Fruit fly (Drosophila melanogaster) whole organism, embryonic: ENCODE data around the gene CG11593.

Source experiments
- CG10543 ChIP-seq: fragments of 200-800 bp; sonication (Bioruptor generic); optimal IDR thresholded peaks from 3 replicates; lab custom pipeline; 2017; ENCODE audit warnings: missing biosample characterization, mild to moderate bottlenecking, missing genetic modification characterization, moderate library complexity
- CG12236 ChIP-seq: fragments of 200-800 bp; sonication (Bioruptor generic); optimal IDR thresholded peaks from 2 replicates; lab custom pipeline; 2016; ENCODE audit warnings: missing biosample characterization, missing genetic modification characterization
- CG13424 ChIP-seq: fragments of 200-800 bp; sonication (Bioruptor generic); optimal IDR thresholded peaks from 2 replicates; lab custom pipeline; 2019; ENCODE audit warnings: missing biosample characterization, mild to moderate bottlenecking, missing genetic modification characterization, moderate library complexity
- CG14050 ChIP-seq: fragments of 200-800 bp; sonication (Bioruptor generic); IDR thresholded peaks from 3 replicates; pipeline ENCODE4 v1.3.6; 2022; ENCODE audit warnings: missing biosample characterization, missing genetic modification characterization
- CG15073 ChIP-seq: fragments of 200-800 bp; sonication (Bioruptor generic); optimal IDR thresholded peaks from 2 replicates; lab custom pipeline; 2016; ENCODE audit warnings: missing biosample characterization, missing genetic modification characterization
- CG1529 ChIP-seq: fragments of 200-800 bp; sonication (Bioruptor generic); optimal IDR thresholded peaks from 3 replicates; lab custom pipeline; 2018; ENCODE audit warnings: missing biosample characterization, missing genetic modification characterization
- CG1647 ChIP-seq: fragments of 200-800 bp; sonication (Bioruptor generic); optimal IDR thresholded peaks from 3 replicates; lab custom pipeline; 2016; ENCODE audit warnings: missing biosample characterization, missing genetic modification characterization
- CG16779 ChIP-seq: fragments of 200-800 bp; sonication (Bioruptor generic); IDR thresholded peaks from 2 replicates; pipeline ENCODE4 v1.3.6; 2022; ENCODE audit warnings: missing biosample characterization, missing genetic modification characterization
- CG17359 ChIP-seq: fragments of 200-800 bp; sonication (Bioruptor generic); optimal IDR thresholded peaks from 3 replicates; lab custom pipeline; 2018; ENCODE audit warnings: missing biosample characterization, mild to moderate bottlenecking, missing genetic modification characterization, moderate library complexity
- CG17361 ChIP-seq: fragments of 200-800 bp; sonication (Bioruptor generic); IDR thresholded peaks from 3 replicates; pipeline ENCODE4 v1.3.6; 2022; ENCODE audit warnings: missing biosample characterization, missing genetic modification characterization
- CG18262 ChIP-seq: fragments of 200-800 bp; optimal IDR thresholded peaks from 3 replicates; lab custom pipeline; 2019; ENCODE audit warnings: missing biosample characterization, mild to moderate bottlenecking, missing genetic modification characterization, moderate library complexity
- CG2116 ChIP-seq: fragments of 200-800 bp; sonication (Bioruptor generic); optimal IDR thresholded peaks from 3 replicates; lab custom pipeline; 2018; ENCODE audit warnings: missing biosample characterization, mild to moderate bottlenecking, missing genetic modification characterization
- CG2202 ChIP-seq: fragments of 200-800 bp; sonication (Bioruptor generic); optimal IDR thresholded peaks from 2 replicates; lab custom pipeline; 2018; ENCODE audit warnings: missing biosample characterization, mild to moderate bottlenecking, missing genetic modification characterization
- CG2678 ChIP-seq: fragments of 200-800 bp; sonication (Bioruptor generic); optimal IDR thresholded peaks from 3 replicates; lab custom pipeline; 2019; ENCODE audit warnings: missing biosample characterization, mild to moderate bottlenecking, missing genetic modification characterization, moderate library complexity
- CG3281 ChIP-seq: fragments of 200-800 bp; sonication (Bioruptor generic); optimal IDR thresholded peaks from 3 replicates; lab custom pipeline; 2017; ENCODE audit warnings: missing biosample characterization, mild to moderate bottlenecking, missing genetic modification characterization
- CG34376 ChIP-seq: fragments of 200-800 bp; sonication (Bioruptor generic); optimal IDR thresholded peaks from 2 replicates; lab custom pipeline; 2018; ENCODE audit warnings: missing biosample characterization, mild to moderate bottlenecking, missing genetic modification characterization
- CG42726 ChIP-seq: fragments of 200-800 bp; sonication (Bioruptor generic); IDR thresholded peaks from 2 replicates; pipeline ENCODE4 v1.3.6; 2022; ENCODE audit warnings: missing biosample characterization, missing genetic modification characterization; ENCODE audit not compliant: partially characterized antibody
- CG4282 ChIP-seq: fragments of 200-800 bp; sonication (Bioruptor generic); optimal IDR thresholded peaks from 2 replicates; lab custom pipeline; 2016; ENCODE audit warnings: missing biosample characterization, missing genetic modification characterization
- CG4360 ChIP-seq: fragments of 200-800 bp; sonication (Bioruptor generic); IDR thresholded peaks from 2 replicates; pipeline ENCODE4 v1.3.6; 2022; ENCODE audit warnings: missing biosample characterization, missing genetic modification characterization
- CG4707 ChIP-seq: fragments of 200-800 bp; sonication (Bioruptor generic); optimal IDR thresholded peaks from 2 replicates; lab custom pipeline; 2018; ENCODE audit warnings: missing biosample characterization, mild to moderate bottlenecking, missing genetic modification characterization, moderate library complexity
- CG6654 ChIP-seq: fragments of 200-800 bp; sonication (Bioruptor generic); optimal IDR thresholded peaks from 2 replicates; lab custom pipeline; 2017; ENCODE audit warnings: missing biosample characterization, mild to moderate bottlenecking, missing genetic modification characterization
- CG6683 ChIP-seq: fragments of 200-800 bp; sonication (Bioruptor generic); optimal IDR thresholded peaks from 2 replicates; lab custom pipeline; 2017; ENCODE audit warnings: missing biosample characterization, mild to moderate bottlenecking, missing genetic modification characterization, missing genetic modification reagents
- CG6765 ChIP-seq: fragments of 200-800 bp; sonication (Bioruptor generic); optimal IDR thresholded peaks from 3 replicates; lab custom pipeline; 2017; ENCODE audit warnings: missing biosample characterization, mild to moderate bottlenecking, missing genetic modification characterization
- CG7839 ChIP-seq: fragments of 200-800 bp; sonication (Bioruptor generic); optimal IDR thresholded peaks from 3 replicates; lab custom pipeline; 2018; ENCODE audit warnings: missing biosample characterization, mild to moderate bottlenecking, missing genetic modification characterization, moderate library complexity
- CG7928 ChIP-seq: fragments of 200-800 bp; sonication (Bioruptor generic); optimal IDR thresholded peaks from 2 replicates; lab custom pipeline; 2017; ENCODE audit warnings: missing biosample characterization, mild to moderate bottlenecking, missing genetic modification characterization
- CG7963 ChIP-seq: fragments of 200-800 bp; sonication (Bioruptor generic); IDR thresholded peaks from 3 replicates; pipeline ENCODE4 v1.3.6; 2022; ENCODE audit warnings: missing biosample characterization, missing genetic modification characterization; ENCODE audit not compliant: partially characterized antibody
- CG9437 ChIP-seq: fragments of 200-800 bp; sonication (Bioruptor generic); optimal IDR thresholded peaks from 2 replicates; lab custom pipeline; 2018; ENCODE audit warnings: missing biosample characterization, mild to moderate bottlenecking, missing genetic modification characterization
- CoRest ChIP-seq: fragments of 200-800 bp; sonication (Bioruptor generic); optimal IDR thresholded peaks from 3 replicates; lab custom pipeline; 2018; ENCODE audit warnings: missing biosample characterization, mild to moderate bottlenecking, missing genetic modification characterization, moderate library complexity
- Gug ChIP-seq: fragments of 200-800 bp; sonication (Bioruptor generic); IDR thresholded peaks from 4 replicates; pipeline ENCODE4 v1.3.6; 2022; ENCODE audit warnings: missing biosample characterization, missing genetic modification characterization
- HmgZ ChIP-seq: fragments of 200-800 bp; sonication (Bioruptor generic); optimal IDR thresholded peaks from 2 replicates; lab custom pipeline; 2018; ENCODE audit warnings: missing biosample characterization, mild to moderate bottlenecking, missing genetic modification characterization
- Hsf ChIP-seq: fragments of 200-800 bp; sonication (Bioruptor generic); optimal IDR thresholded peaks from 3 replicates; lab custom pipeline; 2016; ENCODE audit warnings: missing biosample characterization, missing genetic modification characterization
- Med ChIP-seq: fragments of 200-800 bp; sonication (Bioruptor generic); peaks from one replicate; lab custom pipeline; 2016; ENCODE audit warnings: missing biosample characterization, missing genetic modification characterization, mild to moderate bottlenecking, inconsistent platforms, moderate library complexity
- Mes4 ChIP-seq: fragments of 200-800 bp; sonication (Bioruptor generic); optimal IDR thresholded peaks from 2 replicates; lab custom pipeline; 2016; ENCODE audit warnings: missing biosample characterization, missing genetic modification characterization
- Nf-YC ChIP-seq: fragments of 200-800 bp; optimal IDR thresholded peaks from 3 replicates; lab custom pipeline; 2019; ENCODE audit warnings: missing biosample characterization, mild to moderate bottlenecking, missing genetic modification characterization, moderate library complexity
- Spps ChIP-seq: fragments of 200-800 bp; sonication (Bioruptor generic); optimal IDR thresholded peaks from 2 replicates; lab custom pipeline; 2018; ENCODE audit warnings: missing biosample characterization, mild to moderate bottlenecking, missing genetic modification characterization
- aop ChIP-seq: fragments of 200-800 bp; sonication (Bioruptor generic); IDR thresholded peaks from 2 replicates; pipeline ENCODE4 v1.3.6; 2022; ENCODE audit warnings: missing biosample characterization, missing genetic modification characterization
- bbx ChIP-seq: fragments of 200-800 bp; sonication (Bioruptor generic); IDR thresholded peaks from 2 replicates; pipeline ENCODE4 v1.3.6; 2022; ENCODE audit warnings: missing biosample characterization, missing genetic modification characterization; ENCODE audit not compliant: partially characterized antibody
- chn ChIP-seq: fragments of 200-800 bp; sonication (Bioruptor generic); optimal IDR thresholded peaks from 2 replicates; lab custom pipeline; 2016; ENCODE audit warnings: missing biosample characterization, missing genetic modification characterization
- da ChIP-seq: fragments of 200-800 bp; sonication (Bioruptor generic); optimal IDR thresholded peaks from 2 replicates; lab custom pipeline; 2016; ENCODE audit warnings: missing biosample characterization, missing genetic modification characterization
- emc ChIP-seq: fragments of 200-800 bp; sonication (Bioruptor generic); optimal IDR thresholded peaks from 2 replicates; lab custom pipeline; 2016; ENCODE audit warnings: missing biosample characterization, missing genetic modification characterization
- exex ChIP-seq: fragments of 200-800 bp; sonication (Bioruptor generic); optimal IDR thresholded peaks from 4 replicates; lab custom pipeline; 2018; ENCODE audit warnings: missing biosample characterization, mild to moderate bottlenecking, missing genetic modification characterization, moderate library complexity
- inv ChIP-seq: fragments of 200-800 bp; sonication (Bioruptor generic); IDR thresholded peaks from 2 replicates; pipeline ENCODE4 v1.3.6; 2022; ENCODE audit warnings: missing biosample characterization, missing genetic modification characterization; ENCODE audit not compliant: partially characterized antibody
- jigr1 ChIP-seq: fragments of 200-800 bp; sonication (Bioruptor generic); IDR thresholded peaks from 3 replicates; pipeline ENCODE4 v1.3.6; 2022; ENCODE audit warnings: missing biosample characterization, missing genetic modification characterization
- knrl ChIP-seq: fragments of 200-800 bp; sonication (Bioruptor generic); IDR thresholded peaks from 3 replicates; pipeline ENCODE4 v1.3.6; 2022; ENCODE audit warnings: missing biosample characterization, missing genetic modification characterization; ENCODE audit not compliant: partially characterized antibody
- peb ChIP-seq: fragments of 200-800 bp; sonication (Bioruptor generic); IDR thresholded peaks from 2 replicates; pipeline ENCODE4 v1.3.6; 2022; ENCODE audit warnings: missing biosample characterization, missing genetic modification characterization
- row ChIP-seq: fragments of 200-800 bp; sonication (Bioruptor generic); IDR thresholded peaks from 3 replicates; pipeline ENCODE4 v1.3.6; 2022; ENCODE audit warnings: missing biosample characterization, missing genetic modification characterization
- shn ChIP-seq: fragments of 200-800 bp; sonication (Bioruptor generic); optimal IDR thresholded peaks from 3 replicates; lab custom pipeline; 2016; ENCODE audit warnings: missing biosample characterization, missing genetic modification characterization
- slbo ChIP-seq: fragments of 200-800 bp; sonication (Bioruptor generic); IDR thresholded peaks from 2 replicates; pipeline ENCODE4 v1.3.6; 2022; ENCODE audit warnings: missing biosample characterization, missing genetic modification characterization
- so ChIP-seq: fragments of 200-800 bp; sonication (Bioruptor generic); IDR thresholded peaks from 3 replicates; pipeline ENCODE4 v1.3.6; 2022; ENCODE audit warnings: missing biosample characterization, missing genetic modification characterization
- vvl ChIP-seq: fragments of 200-800 bp; sonication (Bioruptor generic); IDR thresholded peaks from 2 replicates; pipeline ENCODE4 v1.3.6; 2022; ENCODE audit warnings: missing biosample characterization, missing genetic modification characterization
- wor ChIP-seq: fragments of 200-800 bp; sonication (Bioruptor generic); IDR thresholded peaks from 2 replicates; pipeline ENCODE4 v1.3.6; 2022; ENCODE audit warnings: missing biosample characterization, missing genetic modification characterization

Gene CG11593

dm6 chr3L:4016754-4017153 is 23.5 kb downstream of the CG11593 start (continued):
- TF ChIP-seq CG15073 (GFP tag; lab: Kevin White, UChicago) (no peak), CG6765 (GFP tag; lab: Kevin White, UChicago) (no peak), CG7963 (GFP tag; lab: Robert Waterston, UW) (no peak), vvl (GFP tag; lab: Robert Waterston, UW) (peak; percentile 81), CG16779 (GFP tag; lab: Robert Waterston, UW) (no peak), CG12236 (GFP tag; lab: Kevin White, UChicago) (peak; percentile 39), CG4282 (no peak), CG2678 (peak; percentile 59), CG17361 (peak; percentile 64), CG13424 (peak; percentile 63), CG4360 (GFP tag; lab: Robert Waterston, UW) (0 out of 2 replicates have a peak, but pooled peaks have one; percentile 35), Spps (peak; percentile 56), peb (GFP tag; lab: Robert Waterston, UW) (peak; percentile 57), Hsf (peak; percentile 67), CG3281 (GFP tag; lab: Kevin White, UChicago) (no peak), CG14050 (GFP tag; lab: Robert Waterston, UW) (no peak), Mes4 (GFP tag; lab: Kevin White, UChicago) (peak; percentile 54), CG34376 (GFP tag; lab: Kevin White, UChicago) (no peak), so (GFP tag; lab: Robert Waterston, UW) (0 out of 3 replicates have a peak, but pooled peaks have one; percentile 13), wor (GFP tag; lab: Robert Waterston, UW) (peak; percentile 58), CG2116 (GFP tag; lab: Kevin White, UChicago) (no peak), CG7839 (tag; lab: Kevin White, UChicago) (peak; percentile 70), Nf-YC (tag; lab: Kevin White, UChicago) (no peak), slbo (GFP tag; lab: Robert Waterston, UW) (peak; percentile 58), CG6654 (peak; percentile 39), CG6683 (GFP tag; lab: Kevin White, UChicago) (no peak), exex (tag; lab: Kevin White, UChicago) (no peak), inv (GFP tag; lab: Robert Waterston, UW) (no peak), knrl (no peak), row (peak; percentile 74), CG10543 (GFP tag; lab: Kevin White, UChicago) (no peak), CG4707 (GFP tag; lab: Kevin White, UChicago) (peak; percentile 63), CoRest (peak; percentile 67), CG9437 (GFP tag; lab: Kevin White, UChicago) (no peak), shn (GFP tag; lab: Kevin White, UChicago) (peak; percentile 36), da (GFP tag; lab: Kevin White, UChicago) (peak; percentile 12), CG1529 (GFP tag; lab: Kevin White, UChicago) (peak; percentile 57), emc (GFP tag; lab: Kevin White, UChicago) (no peak), Med (GFP tag; lab: Kevin White, UChicago) (peak; percentile 90), CG42726 (GFP tag; lab: Robert Waterston, UW) (no peak), aop (GFP tag; lab: Robert Waterston, UW) (no peak), CG17359 (tag; lab: Kevin White, UChicago) (peak; percentile 63), CG1647 (GFP tag; lab: Kevin White, UChicago) (no peak), chn (GFP tag; lab: Kevin White, UChicago) (peak; percentile 66), CG7928 (GFP tag; lab: Kevin White, UChicago) (no peak), CG2202 (tag; lab: Kevin White, UChicago) (peak; percentile 60), CG18262 (tag; lab: Kevin White, UChicago) (peak; percentile 77), jigr1 (peak; percentile 36; the same call in 1 of the 3 replicates), Gug (GFP tag; lab: Robert Waterston, UW) (peak; percentile 75; the same call in 3 of the 4 replicates), HmgZ (tag; lab: Kevin White, UChicago) (no peak), bbx (no peak)
